Worm (Caenorhabditis elegans): Measurements from ENCODE around the gene dpy-26.

ce11 chrIV:12454750-12455149 is 3.6 kb upstream of the dpy-26 start, which contains the start of gene smz-1:
- no peak for TF ChIP-seq him-1 (tag; optimal IDR thresholded peaks at IDR 0.05)
- TF ChIP-seq W03F9.2 (tag; optimal IDR thresholded peaks at IDR 0.05): no peak
- TF ChIP-seq dao-5 (tag; optimal IDR thresholded peaks at IDR 0.05): no peak

All from whole organism, L4/young adult.